Fruit fly (Drosophila melanogaster) whole organism, prepupa: ENCODE results near the gene moi.
A peak's percentile ranks its signal among the peaks of the same experiment; 100 is the strongest.

ENCODE experiments used
- Blimp-1 ChIP-seq: fragments of 200-800 bp; sonication (Bioruptor generic); optimal IDR thresholded peaks from 3 replicates; lab custom pipeline; 2017; ENCODE audit warnings: missing biosample characterization, missing genetic modification characterization, mild to moderate bottlenecking, moderate library complexity, missing genetic modification reagents
- CG10631 ChIP-seq: fragments of 200-800 bp; sonication (Bioruptor generic); optimal IDR thresholded peaks from 2 replicates; lab custom pipeline; 2016; ENCODE audit warnings: missing biosample characterization, missing genetic modification characterization
- CG11294 ChIP-seq: fragments of 200-800 bp; sonication (Bioruptor generic); IDR thresholded peaks from 2 replicates; pipeline ENCODE4 v1.3.6; 2022; ENCODE audit warnings: missing biosample characterization, missing genetic modification characterization
- CG11762 ChIP-seq: fragments of 200-800 bp; sonication (Bioruptor generic); optimal IDR thresholded peaks from 3 replicates; lab custom pipeline; 2016; ENCODE audit warnings: missing biosample characterization, missing genetic modification characterization; ENCODE audit not compliant: insufficient read depth
- CG11902 ChIP-seq: fragments of 200-800 bp; sonication (Bioruptor generic); optimal IDR thresholded peaks from 3 replicates; lab custom pipeline; 2016; ENCODE audit warnings: missing biosample characterization, missing genetic modification characterization
- CG1621 ChIP-seq: fragments of 200-800 bp; sonication (Bioruptor generic); optimal IDR thresholded peaks from 3 replicates; lab custom pipeline; 2018; ENCODE audit warnings: missing biosample characterization, mild to moderate bottlenecking, missing genetic modification characterization
- CG16779 ChIP-seq: fragments of 200-800 bp; sonication (Bioruptor generic); optimal IDR thresholded peaks from 3 replicates; lab custom pipeline; 2017; ENCODE audit warnings: missing biosample characterization, mild to moderate bottlenecking, missing genetic modification characterization
- CG3032 ChIP-seq: fragments of 200-800 bp; optimal IDR thresholded peaks from 2 replicates; lab custom pipeline; 2019; ENCODE audit warnings: missing biosample characterization, mild to moderate bottlenecking, missing genetic modification characterization, moderate library complexity
- CG31627 ChIP-seq: fragments of 200-800 bp; sonication (Bioruptor generic); optimal IDR thresholded peaks from 3 replicates; lab custom pipeline; 2016; ENCODE audit warnings: missing biosample characterization, missing genetic modification characterization
- CG34406 ChIP-seq: fragments of 200-800 bp; sonication (Bioruptor generic); optimal IDR thresholded peaks from 3 replicates; lab custom pipeline; 2016; ENCODE audit warnings: missing biosample characterization, missing genetic modification characterization
- CG3919 ChIP-seq: fragments of 200-800 bp; sonication (Bioruptor generic); optimal IDR thresholded peaks from 3 replicates; lab custom pipeline; 2016; ENCODE audit warnings: missing biosample characterization, missing genetic modification characterization
- CG4318 ChIP-seq: fragments of 200-800 bp; sonication (Bioruptor generic); optimal IDR thresholded peaks from 3 replicates; lab custom pipeline; 2017; ENCODE audit warnings: missing biosample characterization, mild to moderate bottlenecking, missing genetic modification characterization
- CG6163 ChIP-seq: fragments of 200-800 bp; sonication (Bioruptor generic); IDR thresholded peaks from 3 replicates; pipeline ENCODE4 v1.3.6; 2022; ENCODE audit warnings: missing biosample characterization, missing genetic modification characterization
- CG6276 ChIP-seq: fragments of 200-800 bp; sonication (Bioruptor generic); optimal IDR thresholded peaks from 2 replicates; lab custom pipeline; 2017; ENCODE audit warnings: missing biosample characterization, mild to moderate bottlenecking, missing genetic modification characterization
- CG6792 ChIP-seq: fragments of 200-800 bp; sonication (Bioruptor generic); optimal IDR thresholded peaks from 3 replicates; lab custom pipeline; 2016; ENCODE audit warnings: missing biosample characterization, missing genetic modification characterization
- CG6808 ChIP-seq: fragments of 200-800 bp; sonication (Bioruptor generic); optimal IDR thresholded peaks from 3 replicates; lab custom pipeline; 2017; ENCODE audit warnings: missing biosample characterization, missing genetic modification characterization, mild to moderate bottlenecking, moderate library complexity, missing genetic modification reagents
- CG8119 ChIP-seq: fragments of 200-800 bp; sonication (Bioruptor generic); IDR thresholded peaks from 3 replicates; pipeline ENCODE4 v1.3.6; 2022; ENCODE audit warnings: missing biosample characterization, missing genetic modification characterization
- CG8319 ChIP-seq: fragments of 200-800 bp; sonication (Bioruptor generic); optimal IDR thresholded peaks from 3 replicates; lab custom pipeline; 2016; ENCODE audit warnings: missing biosample characterization, missing genetic modification characterization
- CG8632 ChIP-seq: fragments of 200-800 bp; sonication (Bioruptor generic); optimal IDR thresholded peaks from 3 replicates; lab custom pipeline; 2016; ENCODE audit warnings: missing biosample characterization, missing genetic modification characterization
- CG9139 ChIP-seq: fragments of 200-800 bp; sonication (Bioruptor generic); optimal IDR thresholded peaks from 3 replicates; lab custom pipeline; 2017; ENCODE audit warnings: missing biosample characterization, mild to moderate bottlenecking, missing genetic modification characterization
- Eip75B ChIP-seq: fragments of 200-800 bp; sonication (Bioruptor generic); optimal IDR thresholded peaks from 3 replicates; lab custom pipeline; 2016; ENCODE audit warnings: missing biosample characterization, missing genetic modification characterization
- Eip78C ChIP-seq: fragments of 200-800 bp; sonication (Bioruptor generic); peaks from one replicate; lab custom pipeline; 2016; ENCODE audit warnings: missing biosample characterization, missing genetic modification characterization
- Ets21C ChIP-seq: fragments of 200-800 bp; sonication (Bioruptor generic); optimal IDR thresholded peaks from 3 replicates; lab custom pipeline; 2016; ENCODE audit warnings: missing biosample characterization, missing genetic modification characterization
- Ets96B ChIP-seq: fragments of 200-800 bp; optimal IDR thresholded peaks from 2 replicates; lab custom pipeline; 2019; ENCODE audit warnings: missing biosample characterization, mild to moderate bottlenecking, missing genetic modification characterization, moderate library complexity
- Gug ChIP-seq: fragments of 200-800 bp; sonication (Bioruptor generic); IDR thresholded peaks from 2 replicates; pipeline ENCODE4 v1.3.6; 2022; ENCODE audit warnings: missing biosample characterization, missing genetic modification characterization
- Hr38 ChIP-seq: sonication (Bioruptor generic); optimal IDR thresholded peaks from 2 replicates; lab custom pipeline; 2016; ENCODE audit warnings: missing biosample characterization, missing genetic modification characterization
- Hr39 ChIP-seq: fragments of 200-800 bp; sonication (Bioruptor generic); optimal IDR thresholded peaks from 2 replicates; lab custom pipeline; 2016; ENCODE audit warnings: missing biosample characterization, missing genetic modification characterization
- Hr4 ChIP-seq: fragments of 200-800 bp; sonication (Bioruptor generic); optimal IDR thresholded peaks from 3 replicates; lab custom pipeline; 2016; ENCODE audit warnings: missing biosample characterization, missing genetic modification characterization
- Met ChIP-seq: fragments of 200-800 bp; sonication (Bioruptor generic); optimal IDR thresholded peaks from 3 replicates; lab custom pipeline; 2016; ENCODE audit warnings: missing biosample characterization, missing genetic modification characterization
- OdsH ChIP-seq: fragments of 200-800 bp; sonication (Bioruptor generic); optimal IDR thresholded peaks from 3 replicates; lab custom pipeline; 2016; ENCODE audit warnings: missing biosample characterization, missing genetic modification characterization
- Sox14 ChIP-seq: fragments of 200-800 bp; sonication (Bioruptor generic); optimal IDR thresholded peaks from 3 replicates; lab custom pipeline; 2016; ENCODE audit warnings: missing biosample characterization, missing genetic modification characterization
- Sox15 ChIP-seq: fragments of 200-800 bp; sonication (Bioruptor generic); optimal IDR thresholded peaks from 3 replicates; lab custom pipeline; 2016; ENCODE audit warnings: missing biosample characterization, missing genetic modification characterization
- achi ChIP-seq: fragments of 200-800 bp; sonication (Bioruptor generic); optimal IDR thresholded peaks from 3 replicates; lab custom pipeline; 2016; ENCODE audit warnings: missing biosample characterization, missing genetic modification characterization
- acj6 ChIP-seq: fragments of 200-800 bp; sonication (Bioruptor generic); optimal IDR thresholded peaks from 3 replicates; lab custom pipeline; 2016; ENCODE audit warnings: missing biosample characterization, missing genetic modification characterization
- cyc ChIP-seq: fragments of 200-800 bp; sonication (Bioruptor generic); optimal IDR thresholded peaks from 3 replicates; lab custom pipeline; 2016; ENCODE audit warnings: missing biosample characterization, missing genetic modification characterization
- dac ChIP-seq: fragments of 200-800 bp; sonication (Bioruptor generic); optimal IDR thresholded peaks from 2 replicates; lab custom pipeline; 2017; ENCODE audit warnings: missing biosample characterization, mild to moderate bottlenecking, missing genetic modification characterization
- eg ChIP-seq: fragments of 200-800 bp; sonication (Bioruptor generic); IDR thresholded peaks from 3 replicates; pipeline ENCODE4 v1.3.6; 2022; ENCODE audit warnings: missing biosample characterization, missing genetic modification characterization
- esn ChIP-seq: fragments of 200-800 bp; sonication (Bioruptor generic); optimal IDR thresholded peaks from 2 replicates; lab custom pipeline; 2016; ENCODE audit warnings: missing biosample characterization, mild to moderate bottlenecking, missing genetic modification characterization, moderate library complexity
- fd59A ChIP-seq: fragments of 200-800 bp; sonication (Bioruptor generic); optimal IDR thresholded peaks from 2 replicates; lab custom pipeline; 2017; ENCODE audit warnings: missing biosample characterization, mild to moderate bottlenecking, missing genetic modification characterization, missing genetic modification reagents
- fkh ChIP-seq: fragments of 200-800 bp; sonication (Bioruptor generic); optimal IDR thresholded peaks from 3 replicates; lab custom pipeline; 2017; ENCODE audit warnings: missing biosample characterization, mild to moderate bottlenecking, missing genetic modification characterization, moderate library complexity
- lz ChIP-seq: fragments of 200-800 bp; sonication (Bioruptor generic); optimal IDR thresholded peaks from 3 replicates; lab custom pipeline; 2016; ENCODE audit warnings: missing biosample characterization, missing genetic modification characterization
- pdm3 ChIP-seq: fragments of 200-800 bp; sonication (Bioruptor generic); optimal IDR thresholded peaks from 3 replicates; lab custom pipeline; 2016; ENCODE audit warnings: missing biosample characterization, missing genetic modification characterization
- salr ChIP-seq, 2 experiments: fragments of 200-800 bp; sonication (Bioruptor generic); optimal IDR thresholded peaks; 3 replicates each; lab custom pipeline; 2016 to 2018; ENCODE audit warnings: missing biosample characterization in 2 of 2, missing genetic modification characterization in 2 of 2, mild to moderate bottlenecking in 1 of 2
- spab ChIP-seq: fragments of 200-800 bp; sonication (Bioruptor generic); optimal IDR thresholded peaks from 2 replicates; lab custom pipeline; 2017; ENCODE audit warnings: missing biosample characterization, mild to moderate bottlenecking, missing genetic modification characterization, missing genetic modification reagents
- ss ChIP-seq, 2 experiments: fragments of 200-800 bp; sonication (Bioruptor generic); optimal IDR thresholded peaks; 2 replicates in 1 of 2; 3 replicates in 1 of 2; lab custom pipeline; 2017 to 2018; ENCODE audit warnings: mild to moderate bottlenecking in 2 of 2, missing biosample characterization in 2 of 2, missing genetic modification characterization in 2 of 2, moderate library complexity in 1 of 2
- svp ChIP-seq: fragments of 200-800 bp; sonication (Bioruptor generic); peaks from one replicate; lab custom pipeline; 2016; ENCODE audit warnings: missing biosample characterization, missing genetic modification characterization
- vri ChIP-seq: fragments of 200-800 bp; sonication (Bioruptor generic); optimal IDR thresholded peaks from 3 replicates; lab custom pipeline; 2016; ENCODE audit warnings: missing biosample characterization, mild to moderate bottlenecking, missing genetic modification characterization

The moi gene

dm6 chr3R:18298298-18298899 is 43.1 kb downstream of the moi start (continued):
- TF ChIP-seq Hr4 (GFP tag; lab: Kevin White, UChicago) = peak; percentile 12
- no peak for TF ChIP-seq Hr38 (GFP tag; lab: Kevin White, UChicago)
- peak; percentile 57 for TF ChIP-seq CG8119 (GFP tag; lab: Robert Waterston, UW)
- TF ChIP-seq svp (GFP tag; lab: Kevin White, UChicago) = peak; percentile 70
- peak; percentile 38 for TF ChIP-seq CG3919 (GFP tag; lab: Kevin White, UChicago)
- TF ChIP-seq CG16779 (tag; lab: Kevin White, UChicago) = peak; percentile 28
- TF ChIP-seq esn (GFP tag; lab: Kevin White, UChicago) = peak; percentile 18
- TF ChIP-seq fkh = peak; percentile 41
- TF ChIP-seq CG4318 = no peak
- TF ChIP-seq lz (GFP tag; lab: Kevin White, UChicago) = no peak
- peak; percentile 19 for TF ChIP-seq achi (GFP tag; lab: Kevin White, UChicago)
- no peak for TF ChIP-seq CG11902
- TF ChIP-seq Ets96B = no peak
- TF ChIP-seq CG6792 (GFP tag; lab: Kevin White, UChicago) = no peak
- TF ChIP-seq CG6163 (GFP tag; lab: Robert Waterston, UW) = peak; percentile 80
- no peak for TF ChIP-seq fd59A (GFP tag; lab: Kevin White, UChicago)
- TF ChIP-seq acj6 (GFP tag; lab: Kevin White, UChicago) = no peak
- TF ChIP-seq Eip75B (GFP tag; lab: Kevin White, UChicago) = no peak
- TF ChIP-seq salr (GFP tag; optimal IDR thresholded peaks at IDR 0.05; lab: Kevin White, UChicago) = no peak
- peak; percentile 56 to 72 for TF ChIP-seq ss (GFP tag; optimal IDR thresholded peaks at IDR 0.05; lab: Kevin White, UChicago)
- TF ChIP-seq spab (GFP tag; lab: Kevin White, UChicago) = no peak
- TF ChIP-seq vri = peak; percentile 51
- peak; percentile 83 for TF ChIP-seq Eip78C (GFP tag; lab: Kevin White, UChicago)
- TF ChIP-seq Hr39 (GFP tag; lab: Kevin White, UChicago) = peak; percentile 37
- TF ChIP-seq OdsH (GFP tag; lab: Kevin White, UChicago) = peak; percentile 25

dm6 chr3R:18298900-18299321 is 43.6 kb downstream of the moi start, which contains the start of gene Dlc90F:
Gene Dlc90F (plus strand): TSS chr3R:18299229.
- TF ChIP-seq Eip78C (GFP tag; lab: Kevin White, UChicago) = peak; percentile 78
- peak; percentile 6 for TF ChIP-seq CG6792 (GFP tag; lab: Kevin White, UChicago)
- peak; percentile 84 for TF ChIP-seq Hr39 (GFP tag; lab: Kevin White, UChicago)
- TF ChIP-seq CG1621 = peak; percentile 33
- no peak for TF ChIP-seq svp (GFP tag; lab: Kevin White, UChicago)
- TF ChIP-seq CG4318 = peak; percentile 45
- peak; percentile 71 for TF ChIP-seq esn (GFP tag; lab: Kevin White, UChicago)
- TF ChIP-seq CG34406 (GFP tag; lab: Kevin White, UChicago) = peak; percentile 32
- no peak for TF ChIP-seq CG10631
- TF ChIP-seq Sox15 (GFP tag; lab: Kevin White, UChicago) = peak; percentile 64
- TF ChIP-seq CG3032 (tag; lab: Kevin White, UChicago) = peak; percentile 76
- TF ChIP-seq fd59A (GFP tag; lab: Kevin White, UChicago) = peak; percentile 25
- peak; percentile 73 for TF ChIP-seq cyc (GFP tag; lab: Kevin White, UChicago)
- peak in 1 of 2 experiments; percentile 42 for TF ChIP-seq salr (GFP tag; optimal IDR thresholded peaks at IDR 0.05; lab: Kevin White, UChicago)
- TF ChIP-seq eg = peak; percentile 80
- TF ChIP-seq CG6163 (GFP tag; lab: Robert Waterston, UW) = peak; percentile 81
- peak; percentile 84 for TF ChIP-seq CG31627 (GFP tag; lab: Kevin White, UChicago)
- no peak for TF ChIP-seq Eip75B (GFP tag; lab: Kevin White, UChicago)
- TF ChIP-seq Blimp-1 (GFP tag; lab: Kevin White, UChicago) = peak; percentile 16
- peak; percentile 49 for TF ChIP-seq Ets96B
- TF ChIP-seq CG9139 (GFP tag; lab: Kevin White, UChicago) = no peak
- TF ChIP-seq CG8119 (GFP tag; lab: Robert Waterston, UW) = peak; percentile 50; the same call in 2 of the 3 replicates
- no peak for TF ChIP-seq CG6276
- TF ChIP-seq Sox14 = peak; percentile 77
- peak; percentile 86 for TF ChIP-seq Gug (GFP tag; lab: Robert Waterston, UW)
- peak; percentile 18 for TF ChIP-seq CG8319 (GFP tag; lab: Kevin White, UChicago)
- TF ChIP-seq CG11294 (GFP tag; lab: Robert Waterston, UW) = peak; percentile 54; the same call in 1 of the 2 replicates
- no peak for TF ChIP-seq Met
- peak; percentile 77 for TF ChIP-seq pdm3 (GFP tag; lab: Kevin White, UChicago)
- no peak for TF ChIP-seq CG6808
- peak; percentile 76 for TF ChIP-seq OdsH (GFP tag; lab: Kevin White, UChicago)
- peak; percentile 8 for TF ChIP-seq CG8632 (GFP tag; lab: Kevin White, UChicago)
- TF ChIP-seq dac (GFP tag; lab: Kevin White, UChicago) = no peak
- TF ChIP-seq CG11762 (GFP tag; lab: Kevin White, UChicago) = no peak
- peak; percentile 72 for TF ChIP-seq Hr4 (GFP tag; lab: Kevin White, UChicago)
- peak; percentile 36 for TF ChIP-seq CG11902
- peak; percentile 17 for TF ChIP-seq Hr38 (GFP tag; lab: Kevin White, UChicago)
- TF ChIP-seq Ets21C = peak; percentile 70
